Worm (Caenorhabditis elegans): ENCODE measurements around the gene mrpl-10.

- no peak for TF ChIP-seq egl-27 (tag; optimal IDR thresholded peaks at IDR 0.05)
- TF ChIP-seq ztf-11 (tag; optimal IDR thresholded peaks at IDR 0.05) = no peak
- TF ChIP-seq nhr-6 (tag; optimal IDR thresholded peaks at IDR 0.05) = no peak
- no peak for TF ChIP-seq nhr-25 (tag; optimal IDR thresholded peaks at IDR 0.05)
- no peak for TF ChIP-seq zag-1 (tag; optimal IDR thresholded peaks at IDR 0.05)
- no peak for TF ChIP-seq mab-5 (tag; optimal IDR thresholded peaks at IDR 0.05)
- no peak for TF ChIP-seq unc-39 (tag; optimal IDR thresholded peaks at IDR 0.05)
- TF ChIP-seq lin-13 (GFP tag; optimal IDR thresholded peaks at IDR 0.05) = no peak
- TF ChIP-seq nhr-237 (tag; optimal IDR thresholded peaks at IDR 0.05) = no peak
- no peak for TF ChIP-seq nhr-11 (tag; optimal IDR thresholded peaks at IDR 0.05)
- no peak for TF ChIP-seq unc-62 (GFP tag; optimal IDR thresholded peaks at IDR 0.05)
- TF ChIP-seq nhr-23 (tag; optimal IDR thresholded peaks at IDR 0.05) = no peak
- TF ChIP-seq nhr-10 (tag; optimal IDR thresholded peaks at IDR 0.05) = no peak
- no peak for TF ChIP-seq ztf-1 (GFP tag; conservative IDR thresholded peaks at IDR 0.05)
Measured at ce11 chrII:8264619-8265018, 13.7 kb downstream of the mrpl-10 start, which contains the start of gene srdh-1.
